Worm (Caenorhabditis elegans): ENCODE measurements around the gene gar-2.

The gar-2 gene

DNA sequence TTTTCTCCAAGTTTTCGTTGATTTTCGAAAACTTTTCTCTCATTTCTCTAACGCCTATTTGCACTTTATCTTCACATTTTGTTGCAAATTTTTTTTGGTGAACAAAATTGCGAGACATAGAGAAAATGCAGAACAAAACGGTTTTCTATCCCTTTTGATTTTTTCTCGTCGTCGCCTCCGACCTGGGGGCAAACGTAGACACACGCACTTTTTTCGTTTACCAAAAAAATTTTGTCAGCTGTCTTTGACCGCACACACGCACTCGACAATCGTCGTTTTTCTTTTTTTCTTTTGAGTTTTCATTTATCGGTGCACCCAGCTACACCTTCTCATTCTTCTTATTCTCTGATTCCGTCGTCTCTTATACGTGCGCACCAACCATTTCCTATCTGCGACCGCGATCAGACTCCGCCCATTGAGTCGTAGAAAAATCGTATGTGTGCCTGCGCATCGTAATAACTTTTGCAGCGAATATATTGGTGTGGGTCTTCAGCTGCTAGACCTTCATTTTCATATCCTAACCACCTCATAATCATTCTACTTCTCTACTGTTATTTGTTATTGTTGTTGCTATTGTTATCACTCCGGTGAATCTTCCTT lies 53.3 kb downstream of the gar-2 start:
- TF ChIP-seq nhr-80 (tag; optimal IDR thresholded peaks at IDR 0.05): peak; percentile 58
- TF ChIP-seq hrde-1 (tag; optimal IDR thresholded peaks at IDR 0.05; ENCODE audit: borderline replicate concordance): no peak
- no peak for TF ChIP-seq rec-8 (tag; optimal IDR thresholded peaks at IDR 0.05)
- TF ChIP-seq somi-1 (GFP tag; optimal IDR thresholded peaks at IDR 0.05): peak; percentile 65
- peak; percentile 61 for TF ChIP-seq ztf-26 (tag; optimal IDR thresholded peaks at IDR 0.05)
- no peak for TF ChIP-seq him-1 (tag; optimal IDR thresholded peaks at IDR 0.05)
- 0 out of 2 replicates have a peak, but pooled peaks have one; percentile 28 for TF ChIP-seq lin-26 (GFP tag; IDR thresholded peaks at IDR 0.05)
- peak; percentile 53 for TF ChIP-seq lin-40 (tag; optimal IDR thresholded peaks at IDR 0.05)
- peak; percentile 24 for TF ChIP-seq repo-1 (tag; optimal IDR thresholded peaks at IDR 0.05)

DNA sequence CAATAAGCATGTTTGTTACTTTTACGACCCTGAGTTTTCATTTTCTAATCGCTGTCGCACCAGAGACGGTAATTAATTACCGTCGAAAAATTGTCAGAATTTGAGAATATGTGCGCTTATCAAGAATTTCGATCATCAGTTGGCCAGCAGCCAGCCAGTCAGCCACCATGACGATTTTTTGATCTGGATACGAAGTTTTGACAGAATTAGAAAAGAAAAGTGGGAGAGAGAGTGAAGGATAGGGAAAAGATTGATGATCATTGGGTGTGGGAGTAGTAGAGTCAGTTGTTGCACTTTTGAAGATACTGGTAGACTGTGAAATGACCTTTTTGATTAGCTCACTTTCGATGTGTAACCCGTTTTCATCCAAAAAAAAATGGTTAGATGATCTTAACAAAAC lies 55.2 kb downstream of the gar-2 start:
- no peak for TF ChIP-seq egl-44 (GFP tag; IDR thresholded peaks at IDR 0.05)
- no peak for TF ChIP-seq sptf-2 (GFP tag; optimal IDR thresholded peaks at IDR 0.05)
- TF ChIP-seq D2030.7 (GFP tag; IDR thresholded peaks at IDR 0.05): no peak

DNA sequence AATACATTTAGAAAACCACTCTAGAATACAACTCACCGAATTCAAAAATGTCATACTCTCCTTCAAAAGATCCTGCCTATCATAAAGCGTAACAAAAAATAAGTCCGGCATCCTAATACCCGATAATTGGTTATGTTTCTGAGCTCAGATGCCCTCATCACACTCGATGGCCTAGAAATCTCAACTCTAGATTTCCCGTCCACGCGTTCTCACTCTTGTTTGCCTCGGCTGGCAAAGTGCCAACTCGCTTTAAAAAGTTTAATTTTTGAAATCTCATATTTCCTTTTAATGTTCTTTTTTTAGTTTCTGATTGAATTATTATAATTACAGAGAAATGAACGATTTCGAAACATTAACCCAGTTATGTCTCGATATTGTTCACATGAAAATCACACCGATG lies 58.5 kb downstream of the gar-2 start, which contains the start of the genes C56G2.15 and thoc-2:
TSS of gene C56G2.15 (minus strand) at position 188 of the 400 bp plus-strand sequence.
TSS of gene thoc-2 (plus strand) at position 331 of the 400 bp plus-strand sequence.
- TF ChIP-seq cebp-1 (GFP tag; IDR thresholded peaks at IDR 0.05): no peak
- TF ChIP-seq cebp-1 (tag; optimal IDR thresholded peaks at IDR 0.05): peak; percentile 16
- no peak for TF ChIP-seq snpc-1.1 (tag; optimal IDR thresholded peaks at IDR 0.05; ENCODE audit: insufficient read depth)
- no peak for TF ChIP-seq ets-4 (GFP tag; optimal IDR thresholded peaks at IDR 0.05)
- no peak for TF ChIP-seq mes-4 (tag; optimal IDR thresholded peaks at IDR 0.05)
- TF ChIP-seq hlh-12 (tag; optimal IDR thresholded peaks at IDR 0.05): no peak
- no peak for TF ChIP-seq nfya-2 (GFP tag; IDR thresholded peaks at IDR 0.05)
- TF ChIP-seq ceh-91 (GFP tag; IDR thresholded peaks at IDR 0.05): no peak
- TF ChIP-seq attf-6 (GFP tag; IDR thresholded peaks at IDR 0.05): no peak
- TF ChIP-seq F37B4.10 (GFP tag; IDR thresholded peaks at IDR 0.05): no peak
- peak; percentile 10 for TF ChIP-seq lsl-1 (GFP tag; optimal IDR thresholded peaks at IDR 0.05)
- 0 out of 2 replicates have a peak, but pooled peaks have one; percentile 14 for TF ChIP-seq hmg-1.2 (GFP tag; IDR thresholded peaks at IDR 0.05)
- no peak for TF ChIP-seq K11D2.4 (GFP tag; IDR thresholded peaks at IDR 0.05)
- TF ChIP-seq sptf-2 (GFP tag; optimal IDR thresholded peaks at IDR 0.05): no peak
- TF ChIP-seq Y79H2A.3 (GFP tag; conservative IDR thresholded peaks at IDR 0.05): no peak
- no peak for TF ChIP-seq hmg-20 (GFP tag; IDR thresholded peaks at IDR 0.05)
- TF ChIP-seq F52B5.7 (tag; optimal IDR thresholded peaks at IDR 0.05): no peak

DNA sequence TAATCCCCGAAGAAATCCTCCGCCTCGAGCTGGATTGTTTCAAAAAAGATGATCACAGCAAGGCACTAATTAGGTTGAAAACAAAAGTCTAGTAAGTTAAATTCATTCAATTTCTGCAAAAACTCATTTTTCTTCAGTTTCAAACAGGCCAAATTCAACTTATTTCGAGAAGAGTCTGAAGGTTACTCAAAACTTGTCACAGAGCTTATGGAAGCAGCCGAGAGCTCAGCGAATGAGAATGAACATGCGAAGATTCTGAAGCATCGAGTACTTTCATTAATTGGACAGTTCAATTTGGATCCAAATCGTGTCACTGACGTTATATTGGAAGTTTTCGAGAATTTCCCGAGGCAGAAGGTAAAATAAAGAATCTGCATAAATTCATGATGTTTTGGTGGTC lies 59.4 kb downstream of the gar-2 start:
- TF ChIP-seq ceh-91 (GFP tag; IDR thresholded peaks at IDR 0.05) (no peak), mcd-1 (GFP tag; IDR thresholded peaks at IDR 0.05) (no peak), madf-3 (GFP tag; IDR thresholded peaks at IDR 0.05) (no peak), madf-8 (GFP tag; conservative IDR thresholded peaks at IDR 0.05) (no peak), nhr-179 (tag; optimal IDR thresholded peaks at IDR 0.05) (no peak), fkh-3 (tag; optimal IDR thresholded peaks at IDR 0.05) (no peak), cebp-1 (GFP tag; IDR thresholded peaks at IDR 0.05) (no peak), cebp-1 (tag; optimal IDR thresholded peaks at IDR 0.05) (no peak), hlh-26 (GFP tag; conservative IDR thresholded peaks at IDR 0.05) (no peak), somi-1 (GFP tag; optimal IDR thresholded peaks at IDR 0.05) (no peak), athp-1 (tag; optimal IDR thresholded peaks at IDR 0.05) (no peak), Y67H2A.10 (GFP tag; conservative IDR thresholded peaks at IDR 0.05) (no peak), lin-54 (GFP tag; optimal IDR thresholded peaks at IDR 0.05) (no peak), F39B2.1 (GFP tag; IDR thresholded peaks at IDR 0.05) (no peak), egl-18 (GFP tag; IDR thresholded peaks at IDR 0.05) (no peak), aptf-3 (GFP tag; IDR thresholded peaks at IDR 0.05) (no peak), ztf-6 (GFP tag; IDR thresholded peaks at IDR 0.05) (no peak), Y53F4B.3 (GFP tag; IDR thresholded peaks at IDR 0.05) (no peak), mel-28 (tag; optimal IDR thresholded peaks at IDR 0.05; ENCODE audit: borderline replicate concordance) (no peak), lin-40 (tag; optimal IDR thresholded peaks at IDR 0.05) (no peak)

All from whole organism, young adult.